Fruit fly (Drosophila melanogaster) whole organism, wandering third instar larva: ENCODE measurements around the gene Mes2.

Experiments
- Abd-B ChIP-seq: fragments of >200 bp; optimal IDR thresholded peaks from 2 replicates; lab custom pipeline; 2017; ENCODE audit warnings: missing biosample characterization, missing genetic modification characterization
- CG32264 ChIP-seq: fragments of 200-800 bp; sonication (Bioruptor generic); optimal IDR thresholded peaks from 2 replicates; lab custom pipeline; 2016; ENCODE audit warnings: missing biosample characterization, missing genetic modification characterization
- CrebA ChIP-seq: fragments of 200-800 bp; sonication (Bioruptor generic); optimal IDR thresholded peaks from 2 replicates; lab custom pipeline; 2016; ENCODE audit warnings: missing biosample characterization, mild to moderate bottlenecking, missing genetic modification characterization, borderline replicate concordance
- Dfd ChIP-seq: fragments of >200 bp; optimal IDR thresholded peaks from 2 replicates; lab custom pipeline; 2017; ENCODE audit warnings: missing biosample characterization, missing genetic modification characterization
- Dif ChIP-seq: fragments of 200-275, 200-300 bp; sonication (Bioruptor generic); optimal IDR thresholded peaks from 2 replicates; lab custom pipeline; 2018; ENCODE audit warnings: missing biosample characterization, missing genetic modification characterization; ENCODE audit not compliant: partially characterized antibody
- GATAd ChIP-seq: sonication (Bioruptor generic); optimal IDR thresholded peaks from 2 replicates; lab custom pipeline; 2016; ENCODE audit warnings: missing biosample characterization, missing genetic modification characterization
- HLH106 ChIP-seq: fragments of 200-800 bp; optimal IDR thresholded peaks from 3 replicates; lab custom pipeline; 2019; ENCODE audit warnings: missing biosample characterization, mild to moderate bottlenecking, missing genetic modification characterization, moderate library complexity
- Hnf4 ChIP-seq: fragments of 200-800 bp; sonication (Bioruptor generic); optimal IDR thresholded peaks from 2 replicates; lab custom pipeline; 2016; ENCODE audit warnings: missing biosample characterization, mild to moderate bottlenecking, missing genetic modification characterization
- Hr78 ChIP-seq: fragments of >200 bp; optimal IDR thresholded peaks from 2 replicates; lab custom pipeline; 2017; ENCODE audit warnings: missing biosample characterization, missing genetic modification characterization
- Hr83 ChIP-seq: fragments of 200-300 bp; sonication (Bioruptor generic); optimal IDR thresholded peaks from 2 replicates; lab custom pipeline; 2016; ENCODE audit warnings: missing biosample characterization, mild to moderate bottlenecking, missing genetic modification characterization, moderate library complexity; ENCODE audit not compliant: poor library complexity, severe bottlenecking
- Jra ChIP-seq: sonication (Bioruptor generic); optimal IDR thresholded peaks from 2 replicates; lab custom pipeline; 2016; ENCODE audit warnings: missing biosample characterization, missing genetic modification characterization
- Mio ChIP-seq: sonication (Bioruptor generic); optimal IDR thresholded peaks from 2 replicates; lab custom pipeline; 2016; ENCODE audit warnings: missing biosample characterization, missing genetic modification characterization
- Myc ChIP-seq: fragments of >200 bp; optimal IDR thresholded peaks from 2 replicates; lab custom pipeline; 2017
- OdsH ChIP-seq: fragments of 200-800 bp; sonication (Bioruptor generic); optimal IDR thresholded peaks from 2 replicates; lab custom pipeline; 2016; ENCODE audit warnings: missing biosample characterization, mild to moderate bottlenecking, missing genetic modification characterization
- Rel ChIP-seq, 2 experiments: fragments of 200-800 bp; sonication (Bioruptor generic) in 1 of 2; optimal IDR thresholded peaks; 2 replicates in 1 of 2; 3 replicates in 1 of 2; lab custom pipeline; 2016 to 2019; ENCODE audit warnings: mild to moderate bottlenecking in 2 of 2, missing biosample characterization in 2 of 2, missing genetic modification characterization in 2 of 2, moderate library complexity in 1 of 2
- Sp1 ChIP-seq: fragments of 200-800 bp; sonication (Bioruptor generic); optimal IDR thresholded peaks from 3 replicates; lab custom pipeline; 2019; ENCODE audit warnings: missing biosample characterization, mild to moderate bottlenecking, missing genetic modification characterization, moderate library complexity
- br ChIP-seq: fragments of 200-800 bp; sonication (Bioruptor generic); optimal IDR thresholded peaks from 2 replicates; lab custom pipeline; 2016; ENCODE audit warnings: missing biosample characterization, missing genetic modification characterization
- dl ChIP-seq, 2 experiments: fragments of 175-275, 200-275 bp in 1 of 2; fragments of 200-275 bp in 1 of 2; sonication (Bioruptor generic); optimal IDR thresholded peaks; lab custom pipeline; 2018; ENCODE audit warnings: mild to moderate bottlenecking in 2 of 2, missing biosample characterization in 2 of 2, missing genetic modification characterization in 2 of 2, moderate library complexity in 2 of 2; ENCODE audit not compliant: partially characterized antibody in 2 of 2, insufficient read depth in 1 of 2
- dmrt93B ChIP-seq: fragments of 200-800 bp; sonication (Bioruptor generic); optimal IDR thresholded peaks from 2 replicates; lab custom pipeline; 2018; ENCODE audit warnings: missing biosample characterization, mild to moderate bottlenecking, missing genetic modification characterization
- dsf ChIP-seq: sonication (Bioruptor generic); optimal IDR thresholded peaks from 2 replicates; lab custom pipeline; 2016; ENCODE audit warnings: missing biosample characterization, missing genetic modification characterization, borderline replicate concordance
- ey ChIP-seq: fragments of 200-800 bp; sonication (Bioruptor generic); optimal IDR thresholded peaks from 2 replicates; lab custom pipeline; 2016; ENCODE audit warnings: missing biosample characterization, missing genetic modification characterization
- h ChIP-seq: fragments of 200-800 bp; sonication (Bioruptor generic); optimal IDR thresholded peaks from 3 replicates; lab custom pipeline; 2016; ENCODE audit warnings: missing biosample characterization, mild to moderate bottlenecking, missing genetic modification characterization
- jim ChIP-seq: fragments of 175-275, 200-325 bp; sonication (Bioruptor generic); optimal IDR thresholded peaks from 2 replicates; lab custom pipeline; 2016; ENCODE audit warnings: missing biosample characterization, mild to moderate bottlenecking, missing genetic modification characterization
- psq ChIP-seq: fragments of 200-800 bp; sonication (Bioruptor generic); optimal IDR thresholded peaks from 3 replicates; lab custom pipeline; 2017; ENCODE audit warnings: missing biosample characterization, mild to moderate bottlenecking, missing genetic modification characterization, moderate library complexity
- rgr ChIP-seq: fragments of 200-800 bp; sonication (Bioruptor generic); optimal IDR thresholded peaks from 3 replicates; lab custom pipeline; 2016; ENCODE audit warnings: missing biosample characterization, mild to moderate bottlenecking, missing genetic modification characterization
- sv ChIP-seq: fragments of 200-800 bp; sonication (Bioruptor generic); optimal IDR thresholded peaks from 3 replicates; lab custom pipeline; 2016; ENCODE audit warnings: missing biosample characterization, missing genetic modification characterization
- tai ChIP-seq: sonication (Bioruptor generic); optimal IDR thresholded peaks from 2 replicates; lab custom pipeline; 2016; ENCODE audit warnings: missing biosample characterization, missing genetic modification characterization
- usp ChIP-seq: fragments of >200 bp; optimal IDR thresholded peaks from 2 replicates; lab custom pipeline; 2017; ENCODE audit warnings: missing biosample characterization, missing genetic modification characterization
- woc ChIP-seq: sonication (Bioruptor generic); optimal IDR thresholded peaks from 2 replicates; lab custom pipeline; 2016; ENCODE audit warnings: missing biosample characterization, mild to moderate bottlenecking, missing genetic modification characterization

Gene Mes2

DNA sequence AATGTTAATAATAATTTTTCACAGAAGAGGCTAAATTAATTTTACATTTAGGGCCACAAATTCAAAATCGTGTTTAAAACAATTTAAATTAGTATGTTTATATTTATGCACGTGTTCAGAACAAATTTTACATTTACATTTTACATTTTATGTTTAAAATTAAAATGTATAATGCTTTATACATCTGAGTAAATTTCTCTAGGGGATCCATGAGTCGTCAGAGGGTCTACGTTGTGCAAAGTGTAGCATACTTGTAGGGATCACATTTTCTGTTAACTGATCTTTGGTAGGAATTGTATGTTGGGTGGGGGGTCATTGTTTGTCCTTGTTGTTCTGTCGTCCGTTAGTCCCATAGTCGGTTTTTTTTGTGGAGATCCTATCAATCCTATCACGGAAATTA, 36.6 kb downstream of the Mes2 start:
- TF ChIP-seq rgr (no peak), Hnf4 (no peak), OdsH (GFP tag; lab: Kevin White, UChicago) (no peak), br (no peak), Jra (GFP tag; lab: Kevin White, UChicago) (no peak)

DNA sequence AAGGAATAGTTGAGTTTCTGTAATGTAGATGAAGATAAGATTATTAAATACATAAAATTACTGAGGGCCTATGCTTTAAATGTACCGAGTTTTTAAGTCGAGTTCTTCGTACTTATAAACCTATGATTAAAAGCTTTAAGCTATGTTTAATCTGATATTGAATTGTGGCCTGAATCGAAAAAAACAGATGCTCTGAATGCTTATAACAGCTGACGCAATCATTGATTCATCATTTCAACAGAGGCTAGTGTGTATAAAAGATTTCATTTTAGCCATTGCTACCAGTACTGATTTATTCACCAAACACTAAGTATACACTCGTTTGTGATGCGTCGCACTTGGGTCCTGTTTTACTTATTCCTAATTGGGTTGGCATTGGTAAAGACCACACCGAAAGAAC, 41.9 kb downstream of the Mes2 start, which contains the start of gene CG32457:
TSS of gene CG32457 (plus strand) at position 301 of the 400 bp plus-strand sequence.
- TF ChIP-seq CG32264 (GFP tag; lab: Kevin White, UChicago): no peak
- TF ChIP-seq woc (GFP tag; lab: Kevin White, UChicago): no peak
- no peak for TF ChIP-seq Sp1 (GFP tag; lab: Kevin White, UChicago)
- TF ChIP-seq CrebA (GFP tag; lab: Kevin White, UChicago): no peak
- no peak for TF ChIP-seq rgr
- TF ChIP-seq dsf (GFP tag; lab: Kevin White, UChicago): no peak

DNA sequence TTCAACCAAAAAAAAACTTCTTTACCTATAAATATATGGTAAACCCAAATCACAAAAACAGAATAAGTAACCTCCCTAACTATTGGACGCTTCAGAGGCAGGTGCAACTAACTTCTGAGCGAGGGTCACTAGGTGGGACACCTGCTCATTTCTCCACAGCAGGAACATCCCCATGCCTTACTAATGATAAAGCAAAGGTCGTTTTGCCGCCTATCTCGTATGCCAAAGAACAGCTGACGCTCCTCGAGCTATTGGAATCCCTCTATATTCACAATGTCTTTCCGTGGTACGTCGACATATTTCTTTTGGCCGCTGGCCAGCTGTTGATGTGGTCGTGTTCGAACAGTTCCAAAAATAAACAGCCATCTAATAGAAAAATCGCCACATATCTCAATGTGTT, 44.0 kb downstream of the Mes2 start:
- TF ChIP-seq h (GFP tag; lab: Kevin White, UChicago) (no peak), psq (GFP tag; lab: Kevin White, UChicago) (no peak), HLH106 (tag; lab: Kevin White, UChicago) (no peak), dl (GFP tag; optimal IDR thresholded peaks at IDR 0.05; lab: Kevin White, UChicago; ENCODE audit: insufficient read depth in 1 of 2, partially characterized antibody in 2 of 2) (no peak), Dif (GFP tag; lab: Kevin White, UChicago) (no peak), CG32264 (GFP tag; lab: Kevin White, UChicago) (no peak), Jra (GFP tag; lab: Kevin White, UChicago) (no peak), Dfd (GFP tag; lab: Kevin White, UChicago) (no peak), Mio (GFP tag; lab: Kevin White, UChicago) (no peak), Hr83 (GFP tag; lab: Kevin White, UChicago) (no peak), dmrt93B (GFP tag; lab: Kevin White, UChicago) (no peak), woc (GFP tag; lab: Kevin White, UChicago) (no peak), Myc (lab: Kevin White, UChicago) (no peak), sv (no peak), Sp1 (GFP tag; lab: Kevin White, UChicago) (no peak), Hr78 (GFP tag; lab: Kevin White, UChicago) (no peak), Rel (GFP tag; optimal IDR thresholded peaks at IDR 0.05; lab: Kevin White, UChicago) (no peak), Rel (tag; optimal IDR thresholded peaks at IDR 0.05; lab: Kevin White, UChicago) (no peak), GATAd (GFP tag; lab: Kevin White, UChicago) (no peak), jim (GFP tag; lab: Kevin White, UChicago) (no peak), tai (GFP tag; lab: Kevin White, UChicago) (no peak)

DNA sequence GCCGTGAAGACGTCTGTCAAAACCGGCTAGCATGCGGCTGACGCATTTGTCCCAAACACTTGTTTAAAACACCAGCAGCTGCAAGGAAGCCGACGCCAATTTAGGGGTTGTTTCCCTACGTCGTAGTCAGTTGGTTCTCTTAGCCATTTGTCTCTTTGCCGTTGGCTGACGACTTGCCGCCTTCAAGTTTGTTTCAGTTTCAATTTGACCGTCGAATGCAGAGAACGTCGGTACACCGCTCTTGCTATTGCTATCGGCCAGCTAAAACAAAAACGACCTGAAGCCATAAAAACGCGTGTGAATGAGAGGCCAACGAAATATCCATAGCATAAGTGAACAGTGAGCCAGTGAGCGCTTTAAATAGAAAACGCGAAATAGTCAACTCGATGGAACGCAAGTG, 52.7 kb downstream of the Mes2 start, which contains the start of gene nrm:
TSS of gene nrm (plus strand) at position 197 of the 400 bp plus-strand sequence.
- TF ChIP-seq Rel (GFP tag; optimal IDR thresholded peaks at IDR 0.05; lab: Kevin White, UChicago): no peak
- no peak for TF ChIP-seq Rel (tag; optimal IDR thresholded peaks at IDR 0.05; lab: Kevin White, UChicago)
- no peak for TF ChIP-seq psq (GFP tag; lab: Kevin White, UChicago)
- TF ChIP-seq tai (GFP tag; lab: Kevin White, UChicago): no peak
- TF ChIP-seq jim (GFP tag; lab: Kevin White, UChicago): no peak
- TF ChIP-seq CG32264 (GFP tag; lab: Kevin White, UChicago): no peak
- no peak for TF ChIP-seq dl (GFP tag; optimal IDR thresholded peaks at IDR 0.05; lab: Kevin White, UChicago; ENCODE audit: insufficient read depth in 1 of 2, partially characterized antibody in 2 of 2)
- no peak for TF ChIP-seq Hnf4
- TF ChIP-seq ey (GFP tag; lab: Kevin White, UChicago): no peak
- TF ChIP-seq Dif (GFP tag; lab: Kevin White, UChicago): no peak
- TF ChIP-seq Mio (GFP tag; lab: Kevin White, UChicago): no peak
- no peak for TF ChIP-seq usp (GFP tag; lab: Kevin White, UChicago)
- TF ChIP-seq Abd-B (GFP tag; lab: Kevin White, UChicago): no peak
- TF ChIP-seq Dfd (GFP tag; lab: Kevin White, UChicago): no peak
